Worm (Caenorhabditis elegans) whole organism, mixed stage, embryonic: ENCODE data around the gene B0001.4.

Source experiments
- elt-3 ChIP-seq: fragments of 150-350 bp; optimal IDR thresholded peaks from 2 replicates; lab custom pipeline; 2014; ENCODE audit warnings: missing biosample characterization, missing genetic modification characterization
- lin-13 ChIP-seq: fragments of 150-350 bp; optimal IDR thresholded peaks from 2 replicates; lab custom pipeline; 2014; ENCODE audit warnings: missing biosample characterization, missing genetic modification characterization

- no peak for TF ChIP-seq elt-3 (tag; lab: Kevin White, UChicago)
- TF ChIP-seq lin-13 (tag; lab: Kevin White, UChicago): no peak
Measured at ce11 chrIV:12128708-12129107, 9.3 kb downstream of the B0001.4 start.
